Worm (Caenorhabditis elegans): Measurements from ENCODE around the gene hda-11.

ce11 chrV:10557094-10557493 is 31.1 kb downstream of the hda-11 start:
- TF ChIP-seq elt-1 (tag; optimal IDR thresholded peaks at IDR 0.05) (no peak), nhr-28 (tag; optimal IDR thresholded peaks at IDR 0.05) (no peak), unc-39 (tag; optimal IDR thresholded peaks at IDR 0.05) (no peak), aly-2 (tag; optimal IDR thresholded peaks at IDR 0.05) (no peak), ztf-11 (tag; optimal IDR thresholded peaks at IDR 0.05) (no peak), nhr-237 (tag; optimal IDR thresholded peaks at IDR 0.05) (no peak), nhr-25 (tag; optimal IDR thresholded peaks at IDR 0.05) (peak; percentile 24), ceh-82 (tag; optimal IDR thresholded peaks at IDR 0.05) (no peak), nhr-67 (tag; optimal IDR thresholded peaks at IDR 0.05) (no peak), snpc-4 (tag; optimal IDR thresholded peaks at IDR 0.05) (no peak), elt-2 (tag; optimal IDR thresholded peaks at IDR 0.05) (no peak), elt-3 (tag; optimal IDR thresholded peaks at IDR 0.05) (peak in 1 of 3 experiments; percentile 55)
